Fruit fly (Drosophila melanogaster) Kc167 (cell line): Measurements from ENCODE around the gene CG10365.

Experiments
- Myc ChIP-seq: fragments of >200 bp; optimal IDR thresholded peaks from 2 replicates; lab custom pipeline; 2017; ENCODE audit warnings: missing external identifiers
- Sin3A ChIP-seq: fragments of >200 bp; optimal IDR thresholded peaks from 2 replicates; lab custom pipeline; 2018; ENCODE audit warnings: missing external identifiers
- h ChIP-seq: fragments of >200 bp; optimal IDR thresholded peaks from 3 replicates; lab custom pipeline; 2018; ENCODE audit warnings: missing external identifiers
- insv ChIP-seq: fragments of >200 bp; optimal IDR thresholded peaks from 3 replicates; lab custom pipeline; 2018; ENCODE audit warnings: missing external identifiers
- psq ChIP-seq: fragments of >200 bp; optimal IDR thresholded peaks from 2 replicates; lab custom pipeline; 2017; ENCODE audit warnings: missing external identifiers
- ttk ChIP-seq: sonication (Bioruptor generic); optimal IDR thresholded peaks from 2 replicates; lab custom pipeline; 2017; ENCODE audit warnings: missing external identifiers

CG10365 gene

DNA sequence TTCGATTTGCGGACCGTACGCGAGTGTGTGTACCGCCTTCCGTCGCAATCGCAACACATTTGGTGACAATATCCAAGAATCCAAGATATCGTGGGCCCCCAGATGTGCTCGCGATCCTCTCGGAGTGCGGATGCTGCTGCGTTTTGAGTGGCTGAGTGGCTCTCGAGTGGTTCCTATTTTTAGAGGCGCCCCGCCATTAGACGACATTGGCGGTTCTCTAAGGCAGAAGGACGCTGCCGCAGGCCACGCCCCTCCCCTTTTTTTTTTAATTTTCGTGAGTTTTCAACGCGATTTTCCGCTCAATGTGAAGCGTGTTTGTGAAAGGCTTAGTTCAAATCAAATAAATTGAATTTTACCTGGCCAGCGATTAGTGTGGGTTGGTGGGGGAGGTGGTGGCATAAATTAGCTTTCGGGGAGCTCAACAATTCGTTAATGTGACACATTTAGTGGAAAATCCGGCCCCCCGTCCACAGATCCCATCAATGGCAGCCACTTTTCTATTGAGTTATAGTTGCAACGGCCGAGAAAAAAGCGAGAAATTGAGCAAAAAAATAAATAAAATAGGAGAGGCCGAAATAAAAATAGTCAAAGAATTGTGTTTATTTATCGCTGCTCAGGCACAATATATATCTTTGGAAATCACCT, 4.7 kb upstream of the CG10365 start, which contains the start of gene nau:
Gene nau (minus strand): TSS at position 61 of the 645 bp plus-strand sequence.
- TF ChIP-seq insv (lab: Kevin White, UChicago): no peak

DNA sequence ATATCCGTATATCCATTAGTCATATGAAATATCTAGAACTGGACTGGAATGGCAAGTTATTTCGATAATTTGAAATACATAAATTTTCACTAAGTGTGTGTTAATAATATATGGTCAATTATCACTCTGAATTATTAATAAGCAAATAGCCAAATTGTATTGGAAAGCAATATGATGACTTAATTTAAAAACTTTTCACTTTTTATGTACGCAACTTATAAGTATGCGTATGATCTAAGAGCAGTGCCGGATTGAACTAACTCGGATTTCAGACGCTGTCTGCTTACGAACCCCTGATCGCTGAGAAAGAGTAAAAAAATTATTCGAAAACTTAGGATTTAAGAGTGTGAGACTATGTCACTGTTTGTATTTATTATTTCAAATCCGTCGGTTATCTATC, 1.6 kb upstream of the CG10365 start, which contains the start of gene CG10232:
Gene CG10232 (minus strand): TSS at position 101 of the 400 bp plus-strand sequence.
- TF ChIP-seq Sin3A (lab: Kevin White, UChicago) (no peak), insv (lab: Kevin White, UChicago) (no peak), psq (no peak), h (no peak), Myc (lab: Kevin White, UChicago) (no peak), ttk (lab: Kevin White, UChicago) (no peak)

DNA sequence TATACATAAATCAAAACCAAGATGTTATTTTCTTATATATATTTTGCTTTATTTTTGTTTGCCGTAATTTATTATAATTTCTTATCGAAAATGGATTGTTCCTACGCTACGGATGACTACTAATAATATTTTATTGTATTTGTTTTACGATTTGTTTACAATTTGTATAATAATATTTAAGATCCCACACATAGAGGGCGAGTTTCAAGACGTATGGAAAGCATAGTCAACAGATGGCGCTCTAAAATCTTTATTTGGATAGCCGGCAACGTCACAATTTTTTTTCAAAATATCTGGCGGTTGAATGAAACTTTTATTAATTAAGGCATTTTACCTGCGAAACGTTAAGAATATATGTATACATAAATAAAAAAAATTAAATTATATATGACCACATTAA, 1.2 kb upstream of the CG10365 start:
- TF ChIP-seq h (no peak), Sin3A (lab: Kevin White, UChicago) (no peak), insv (lab: Kevin White, UChicago) (no peak), ttk (lab: Kevin White, UChicago) (no peak), Myc (lab: Kevin White, UChicago) (no peak), psq (no peak)

DNA sequence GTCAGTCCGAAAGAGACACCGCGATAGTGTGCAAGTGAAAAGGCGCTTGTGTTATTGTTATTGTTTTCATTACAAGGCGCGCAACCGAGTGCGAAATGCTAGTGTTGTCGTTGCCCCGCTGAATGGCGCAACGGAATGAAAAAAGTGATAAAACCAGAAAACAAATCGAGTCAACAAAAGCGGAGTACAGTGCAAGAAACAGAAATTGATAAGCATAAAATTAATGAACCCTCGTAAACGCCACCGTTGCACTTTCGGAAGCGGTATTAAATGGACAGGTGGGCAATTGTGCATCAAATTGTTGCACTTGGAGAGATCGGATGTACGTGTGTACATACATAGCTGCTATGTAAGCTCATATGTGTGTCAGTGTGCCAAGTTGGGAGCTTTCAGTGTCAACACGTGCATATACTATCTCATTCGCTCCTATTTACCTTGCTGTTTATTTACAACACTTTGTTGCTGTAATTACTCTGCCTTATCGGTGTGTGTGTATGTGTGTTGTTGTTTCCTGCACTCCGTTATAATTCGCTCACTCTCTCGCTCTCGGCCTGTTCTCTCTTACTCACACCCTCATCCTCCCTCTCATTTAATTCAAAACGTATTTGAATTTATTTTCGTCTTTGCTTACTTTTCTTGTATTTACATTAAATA, 377 bp downstream of the CG10365 start:
- TF ChIP-seq ttk (lab: Kevin White, UChicago) (no peak), h (no peak), psq (no peak), Myc (lab: Kevin White, UChicago) (no peak)

DNA sequence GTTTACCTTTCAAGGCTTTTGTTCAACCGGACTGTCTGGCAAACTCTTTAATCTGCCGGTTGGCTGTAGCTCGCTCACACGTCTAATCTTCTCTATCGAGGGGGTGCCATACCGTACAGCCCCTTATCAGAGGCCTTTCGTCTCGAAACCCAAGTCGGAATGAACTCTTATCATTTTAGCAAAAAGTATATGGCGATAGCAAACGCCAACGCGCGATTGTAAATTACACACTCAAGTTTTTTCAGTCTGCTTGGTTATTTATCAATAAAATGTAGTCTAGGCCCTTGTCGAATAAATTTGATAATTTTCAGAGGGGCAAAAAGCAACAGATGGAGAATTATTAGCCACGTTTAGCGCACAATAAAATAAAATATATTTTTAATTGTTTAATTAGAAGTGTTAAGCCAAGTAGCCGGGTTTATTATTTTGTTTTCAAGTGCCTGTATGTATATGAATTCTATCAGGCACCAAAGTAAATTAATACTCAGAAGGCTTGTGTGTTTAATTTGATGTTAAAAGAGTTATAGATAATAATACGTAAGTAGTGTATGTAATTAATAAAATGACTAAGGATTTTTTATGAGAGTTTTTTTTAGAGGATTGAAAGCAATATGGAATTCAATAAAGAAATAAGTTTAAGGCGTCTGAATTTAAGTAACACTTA, 1.8 kb downstream of the CG10365 start:
- TF ChIP-seq psq: no peak
- TF ChIP-seq insv (lab: Kevin White, UChicago): no peak
- TF ChIP-seq h: no peak
- no peak for TF ChIP-seq ttk (lab: Kevin White, UChicago)
- TF ChIP-seq Sin3A (lab: Kevin White, UChicago): no peak
- TF ChIP-seq Myc (lab: Kevin White, UChicago): no peak

DNA sequence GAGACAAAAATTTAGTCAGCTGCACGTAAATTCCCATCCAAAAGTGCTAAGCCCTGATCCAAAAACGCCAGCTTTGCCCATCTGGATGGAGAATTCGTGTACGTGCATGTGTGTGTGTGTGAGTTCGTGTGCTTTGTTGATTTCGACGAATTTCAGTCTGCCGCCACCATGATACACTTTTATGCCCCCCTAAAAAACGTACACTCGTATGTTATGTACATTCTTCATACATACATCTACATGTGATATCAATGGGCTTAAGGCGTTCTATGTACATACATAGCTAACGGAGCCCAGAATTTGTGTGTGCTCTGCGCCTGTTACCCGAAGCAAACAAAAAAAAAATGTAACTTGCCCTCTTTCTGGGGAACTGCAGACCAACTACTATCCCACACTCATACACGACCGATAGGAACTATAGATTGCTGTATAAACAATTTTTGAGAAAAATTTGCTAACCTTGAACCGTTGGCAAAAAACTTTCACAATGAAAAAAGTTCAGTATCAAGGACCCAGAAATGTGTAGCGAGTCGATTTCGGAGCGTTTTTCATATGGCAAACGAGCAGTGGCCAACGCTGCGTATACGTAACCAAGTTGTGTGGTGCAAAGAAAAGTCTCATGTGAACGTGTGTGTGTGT, 2.7 kb downstream of the CG10365 start:
- TF ChIP-seq psq: no peak
- no peak for TF ChIP-seq ttk (lab: Kevin White, UChicago)
- no peak for TF ChIP-seq Myc (lab: Kevin White, UChicago)
- TF ChIP-seq h: no peak
- TF ChIP-seq Sin3A (lab: Kevin White, UChicago): no peak
- no peak for TF ChIP-seq insv (lab: Kevin White, UChicago)

DNA sequence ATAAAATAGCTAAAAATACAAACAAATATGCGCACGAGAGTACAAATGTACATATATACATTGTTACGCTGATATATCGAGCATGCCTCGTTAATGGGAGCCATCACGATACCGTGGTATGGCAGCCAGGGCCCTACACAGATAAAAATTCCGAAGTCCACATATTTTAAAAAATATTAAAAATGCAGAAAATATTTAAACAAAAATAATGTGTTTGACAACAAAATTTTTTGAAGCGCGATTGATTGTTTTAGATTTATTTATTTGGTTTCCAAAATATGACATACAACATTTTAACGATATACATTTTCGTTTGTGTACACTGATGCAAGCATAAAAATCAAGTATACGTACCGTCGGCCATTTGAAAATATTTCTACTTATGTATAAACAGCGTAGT, 3.6 kb downstream of the CG10365 start:
- TF ChIP-seq insv (lab: Kevin White, UChicago): no peak
- no peak for TF ChIP-seq h

DNA sequence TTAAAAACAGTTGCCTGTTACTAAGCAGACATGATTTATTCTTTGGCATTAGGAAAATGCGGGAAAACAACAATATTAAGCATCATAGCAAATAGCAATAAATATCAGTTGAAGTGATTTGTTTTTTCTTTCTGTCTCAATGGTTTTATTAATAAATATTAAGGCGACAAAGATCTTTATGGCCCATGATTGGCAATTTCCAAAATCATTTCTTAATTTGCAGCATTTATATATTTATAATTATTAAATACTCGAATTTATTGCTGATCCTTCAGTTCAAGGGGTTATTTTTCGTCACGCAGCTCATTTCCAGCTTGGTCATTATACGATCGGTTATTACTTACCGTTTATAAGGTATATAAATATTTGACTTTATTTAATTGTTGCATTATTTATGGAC, 4.5 kb downstream of the CG10365 start:
- no peak for TF ChIP-seq insv (lab: Kevin White, UChicago)
- no peak for TF ChIP-seq Myc (lab: Kevin White, UChicago)
- TF ChIP-seq h: no peak
- TF ChIP-seq psq: no peak

DNA sequence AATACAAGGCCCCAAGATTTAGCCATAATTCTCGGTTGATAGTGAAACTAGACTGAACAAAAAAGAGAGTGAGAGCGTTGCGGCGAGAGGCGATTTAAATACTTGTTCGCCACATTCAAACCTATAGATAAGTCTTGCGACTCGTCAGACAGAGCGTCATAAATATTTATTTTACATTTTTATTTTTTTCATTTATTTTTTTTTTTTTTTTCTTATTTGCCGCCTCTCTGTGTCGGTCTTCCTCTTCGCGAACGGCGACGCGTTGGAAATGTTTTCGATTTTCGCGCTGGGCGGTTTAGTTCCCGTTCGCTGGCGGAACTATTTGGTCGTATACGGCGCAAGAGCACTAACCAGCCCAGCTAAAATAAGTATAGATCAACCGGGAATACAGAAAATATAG, 5.0 kb downstream of the CG10365 start:
- TF ChIP-seq insv (lab: Kevin White, UChicago): no peak
- no peak for TF ChIP-seq Sin3A (lab: Kevin White, UChicago)
- no peak for TF ChIP-seq h
- no peak for TF ChIP-seq Myc (lab: Kevin White, UChicago)
- TF ChIP-seq ttk (lab: Kevin White, UChicago): no peak
- TF ChIP-seq psq: no peak

DNA sequence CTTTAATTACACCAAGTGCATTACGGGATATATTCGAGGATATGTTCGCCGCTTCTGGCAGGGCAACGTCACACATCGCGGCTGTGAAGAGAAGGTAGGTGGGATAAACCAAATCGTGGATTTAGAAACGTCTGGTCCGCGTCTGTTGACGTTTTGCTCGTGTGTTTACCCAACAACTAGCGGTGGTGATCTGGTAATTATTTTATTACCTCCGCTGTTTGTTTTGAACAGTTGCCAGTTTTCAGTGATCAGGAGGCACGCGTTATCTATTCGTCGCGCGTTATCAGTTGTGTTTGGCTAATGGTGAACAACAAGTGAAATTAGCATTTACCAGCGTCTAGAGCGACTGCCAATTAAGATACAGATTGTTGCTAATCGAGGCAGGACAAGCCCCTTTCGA, 5.9 kb downstream of the CG10365 start:
- TF ChIP-seq Myc (lab: Kevin White, UChicago) (no peak), h (no peak), psq (no peak), insv (lab: Kevin White, UChicago) (no peak), Sin3A (lab: Kevin White, UChicago) (no peak), ttk (lab: Kevin White, UChicago) (no peak)

DNA sequence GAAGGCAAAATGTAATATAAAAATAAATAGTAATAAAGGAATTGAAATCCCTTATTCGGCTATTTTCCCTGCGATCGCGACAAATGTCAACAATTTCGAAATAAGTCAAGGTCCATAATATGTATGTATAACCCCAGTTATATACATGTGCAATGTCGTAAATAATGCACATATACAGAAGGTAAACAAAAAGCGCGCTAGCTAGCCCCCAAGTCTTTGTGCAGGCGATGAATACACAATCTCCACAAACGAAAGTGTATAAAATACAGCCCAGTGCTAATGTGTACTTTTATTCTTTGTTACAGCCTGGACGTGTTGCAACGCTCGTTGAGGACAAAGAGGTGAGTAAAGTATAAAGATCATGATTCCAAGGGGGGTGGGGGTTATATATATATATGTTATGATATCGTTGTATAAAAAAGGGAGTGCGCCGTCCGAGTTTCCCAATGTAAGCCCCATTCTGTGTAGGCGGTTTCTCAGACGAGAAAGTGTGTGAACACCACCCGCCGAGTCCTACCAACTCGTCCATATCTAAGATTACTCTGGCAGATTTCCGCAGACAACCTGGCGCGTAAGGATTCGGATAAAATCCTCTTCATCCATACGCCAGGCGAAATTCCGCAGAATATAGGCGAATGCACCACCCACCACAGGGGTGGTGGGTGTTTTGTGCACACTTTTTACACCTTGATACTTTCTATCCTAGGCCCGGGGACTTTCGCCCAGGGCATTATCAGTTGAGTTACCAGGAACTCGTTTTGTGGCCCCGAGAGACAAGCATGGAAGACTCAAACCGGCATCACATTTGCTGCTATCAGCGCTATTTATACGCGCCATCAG, 6.7 kb downstream of the CG10365 start:
- TF ChIP-seq ttk (lab: Kevin White, UChicago): no peak

DNA sequence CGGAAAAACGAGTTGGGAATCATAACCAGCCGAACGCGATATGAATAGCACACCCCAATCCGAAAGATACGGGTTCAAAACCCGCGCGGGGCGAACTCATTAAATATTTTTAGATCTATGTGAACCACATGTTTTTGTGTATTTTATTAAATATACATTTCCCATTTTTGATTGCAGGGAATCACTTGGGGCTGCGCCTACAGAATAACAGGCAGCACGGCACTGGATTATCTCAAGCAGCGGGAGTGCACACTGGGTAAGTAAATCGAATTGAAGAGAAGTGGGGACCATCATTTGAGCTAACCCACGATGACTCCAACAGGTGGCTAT, 7.3 kb downstream of the CG10365 start:
- no peak for TF ChIP-seq psq
- TF ChIP-seq ttk (lab: Kevin White, UChicago): no peak
- TF ChIP-seq h: no peak
- TF ChIP-seq insv (lab: Kevin White, UChicago): no peak
- no peak for TF ChIP-seq Sin3A (lab: Kevin White, UChicago)
